Fruit fly (Drosophila melanogaster) whole organism, adult: ENCODE data around the gene CG42823.
A peak's percentile ranks its signal among the peaks of the same experiment; 100 is the strongest.

Source experiments
- CG11617 ChIP-seq: fragments of 200-800 bp; sonication (Bioruptor generic); optimal IDR thresholded peaks from 2 replicates; lab custom pipeline; 2017; ENCODE audit warnings: mild to moderate bottlenecking, missing biosample characterization, missing genetic modification reagents, missing genetic modification characterization
- CG12768 ChIP-seq: fragments of 200-800 bp; sonication (Bioruptor generic); optimal IDR thresholded peaks from 2 replicates; lab custom pipeline; 2017; ENCODE audit warnings: missing biosample characterization, missing genetic modification characterization, mild to moderate bottlenecking, moderate library complexity, missing genetic modification reagents
- CG14711 ChIP-seq: fragments of 200-800 bp; sonication (Bioruptor generic); optimal IDR thresholded peaks from 2 replicates; lab custom pipeline; 2018; ENCODE audit warnings: missing biosample characterization, mild to moderate bottlenecking, missing genetic modification characterization, moderate library complexity
- CG1620 ChIP-seq: fragments of 200-800 bp; sonication (Bioruptor generic); optimal IDR thresholded peaks from 2 replicates; lab custom pipeline; 2016; ENCODE audit warnings: missing biosample characterization, missing genetic modification characterization
- CG33017 ChIP-seq: fragments of 200-800 bp; sonication (Bioruptor generic); optimal IDR thresholded peaks from 2 replicates; lab custom pipeline; 2018; ENCODE audit warnings: missing biosample characterization, mild to moderate bottlenecking, missing genetic modification characterization, moderate library complexity
- CG5204 ChIP-seq: fragments of 200-800 bp; sonication (Bioruptor generic); optimal IDR thresholded peaks from 2 replicates; lab custom pipeline; 2016; ENCODE audit warnings: missing biosample characterization, missing genetic modification characterization
- CG7045 ChIP-seq: fragments of 200-800 bp; sonication (Bioruptor generic); optimal IDR thresholded peaks from 2 replicates; lab custom pipeline; 2017; ENCODE audit warnings: missing biosample characterization, mild to moderate bottlenecking, missing genetic modification characterization
- CG7101 ChIP-seq: fragments of 200-800 bp; sonication (Bioruptor generic); optimal IDR thresholded peaks from 2 replicates; lab custom pipeline; 2018; ENCODE audit warnings: missing biosample characterization, mild to moderate bottlenecking, missing genetic modification characterization, moderate library complexity
- Clk ChIP-seq: fragments of 200-800 bp; sonication (Bioruptor generic); optimal IDR thresholded peaks from 2 replicates; lab custom pipeline; 2017; ENCODE audit warnings: missing biosample characterization, missing genetic modification characterization
- Crg-1 ChIP-seq: fragments of 200-800 bp; sonication (Bioruptor generic); optimal IDR thresholded peaks from 2 replicates; lab custom pipeline; 2016; ENCODE audit warnings: missing biosample characterization, missing genetic modification characterization
- Hr96 ChIP-seq: fragments of 200-800 bp; sonication (Bioruptor generic); optimal IDR thresholded peaks from 2 replicates; lab custom pipeline; 2016; ENCODE audit warnings: missing biosample characterization, missing genetic modification characterization
- Mnt ChIP-seq: fragments of 200-800 bp; sonication (Bioruptor generic); optimal IDR thresholded peaks from 2 replicates; lab custom pipeline; 2016; ENCODE audit warnings: missing biosample characterization, mild to moderate bottlenecking, missing genetic modification characterization
- bab1 ChIP-seq: fragments of 200-800 bp; sonication (Bioruptor generic); optimal IDR thresholded peaks from 3 replicates; lab custom pipeline; 2019; ENCODE audit warnings: missing biosample characterization, mild to moderate bottlenecking, missing genetic modification characterization, moderate library complexity
- cic ChIP-seq: fragments of 200-800 bp; sonication (Bioruptor generic); optimal IDR thresholded peaks from 2 replicates; lab custom pipeline; 2017; ENCODE audit warnings: missing biosample characterization, mild to moderate bottlenecking, missing genetic modification characterization, moderate library complexity
- cnc ChIP-seq, 2 experiments: fragments of >200 bp; optimal IDR thresholded peaks; 2 replicates each; lab custom pipeline; 2017
- kay ChIP-seq: fragments of 200-800 bp; sonication (Bioruptor generic); peaks from one replicate; lab custom pipeline; 2016; ENCODE audit warnings: missing biosample characterization, missing genetic modification characterization, borderline replicate concordance
- ovo ChIP-seq: fragments of 200-800 bp; sonication (Bioruptor generic); optimal IDR thresholded peaks from 2 replicates; lab custom pipeline; 2016; ENCODE audit warnings: missing biosample characterization, missing genetic modification characterization
- pad ChIP-seq: fragments of 200-800 bp; sonication (Bioruptor generic); optimal IDR thresholded peaks from 3 replicates; lab custom pipeline; 2017; ENCODE audit warnings: missing biosample characterization, missing genetic modification characterization, mild to moderate bottlenecking, moderate library complexity, missing genetic modification reagents
- tj ChIP-seq: fragments of 200-800 bp; sonication (Bioruptor generic); optimal IDR thresholded peaks from 3 replicates; lab custom pipeline; 2017; ENCODE audit warnings: missing biosample characterization, mild to moderate bottlenecking, missing genetic modification characterization, moderate library complexity
- toe ChIP-seq: fragments of 200-800 bp; sonication (Bioruptor generic); optimal IDR thresholded peaks from 2 replicates; lab custom pipeline; 2016; ENCODE audit warnings: missing biosample characterization, missing genetic modification characterization

The CG42823 gene

dm6 chr3R:17381916-17382315 lies 23.0 kb downstream of the CG42823 start:
- TF ChIP-seq toe (GFP tag; lab: Kevin White, UChicago) (no peak), tj (GFP tag; lab: Kevin White, UChicago) (peak; percentile 92)

- TF ChIP-seq CG11617 (GFP tag; lab: Kevin White, UChicago) (no peak), CG14711 (tag; lab: Kevin White, UChicago) (no peak), toe (GFP tag; lab: Kevin White, UChicago) (no peak), kay (peak; percentile 56), CG33017 (tag; lab: Kevin White, UChicago) (no peak), Clk (GFP tag; lab: Kevin White, UChicago) (no peak), pad (GFP tag; lab: Kevin White, UChicago) (no peak), CG7101 (no peak), CG1620 (GFP tag; lab: Kevin White, UChicago) (no peak), ovo (GFP tag; lab: Kevin White, UChicago) (no peak), cnc (optimal IDR thresholded peaks at IDR 0.05; lab: Kevin White, UChicago) (no peak), tj (GFP tag; lab: Kevin White, UChicago) (peak; percentile 44), Crg-1 (no peak)
These were observed 25.2 kb downstream of the CG42823 start, which contains the start of gene lute for dm6 chr3R:17379742-17380141. lute (plus strand) TSS chr3R:17379944.

dm6 chr3R:17379051-17379450 lies 25.9 kb downstream of the CG42823 start:
- TF ChIP-seq cic (GFP tag; lab: Kevin White, UChicago) (no peak), Mnt (GFP tag; lab: Kevin White, UChicago) (no peak), CG7101 (no peak), toe (GFP tag; lab: Kevin White, UChicago) (no peak), CG11617 (GFP tag; lab: Kevin White, UChicago) (no peak), kay (no peak), ovo (GFP tag; lab: Kevin White, UChicago) (no peak), bab1 (GFP tag; lab: Kevin White, UChicago) (no peak), cnc (optimal IDR thresholded peaks at IDR 0.05; lab: Kevin White, UChicago) (no peak), Hr96 (GFP tag; lab: Kevin White, UChicago) (no peak), tj (GFP tag; lab: Kevin White, UChicago) (no peak), CG7045 (GFP tag; lab: Kevin White, UChicago) (no peak), CG33017 (tag; lab: Kevin White, UChicago) (no peak)

dm6 chr3R:17377503-17377902 lies 27.4 kb downstream of the CG42823 start:
- no peak for TF ChIP-seq tj (GFP tag; lab: Kevin White, UChicago)
- no peak for TF ChIP-seq Mnt (GFP tag; lab: Kevin White, UChicago)
- TF ChIP-seq CG7045 (GFP tag; lab: Kevin White, UChicago) = no peak
- no peak for TF ChIP-seq CG11617 (GFP tag; lab: Kevin White, UChicago)
- no peak for TF ChIP-seq CG12768
- no peak for TF ChIP-seq ovo (GFP tag; lab: Kevin White, UChicago)
- TF ChIP-seq CG33017 (tag; lab: Kevin White, UChicago) = no peak
- TF ChIP-seq Hr96 (GFP tag; lab: Kevin White, UChicago) = no peak
- TF ChIP-seq CG5204 (GFP tag; lab: Kevin White, UChicago) = no peak
- no peak for TF ChIP-seq Clk (GFP tag; lab: Kevin White, UChicago)
- no peak for TF ChIP-seq Crg-1
- no peak for TF ChIP-seq cic (GFP tag; lab: Kevin White, UChicago)
- TF ChIP-seq CG1620 (GFP tag; lab: Kevin White, UChicago) = no peak

- TF ChIP-seq Crg-1 = no peak
- TF ChIP-seq CG1620 (GFP tag; lab: Kevin White, UChicago) = no peak
- no peak for TF ChIP-seq cic (GFP tag; lab: Kevin White, UChicago)
- TF ChIP-seq pad (GFP tag; lab: Kevin White, UChicago) = no peak
- no peak for TF ChIP-seq ovo (GFP tag; lab: Kevin White, UChicago)
- no peak for TF ChIP-seq Clk (GFP tag; lab: Kevin White, UChicago)
- no peak for TF ChIP-seq cnc (optimal IDR thresholded peaks at IDR 0.05; lab: Kevin White, UChicago)
These were observed 33.8 kb downstream of the CG42823 start for dm6 chr3R:17371094-17371493.

dm6 chr3R:17366023-17366422 lies 38.9 kb downstream of the CG42823 start, which contains the start of gene beat-IIa:
beat-IIa (minus strand) TSS chr3R:17366119.
- no peak for TF ChIP-seq CG12768
- no peak for TF ChIP-seq CG7045 (GFP tag; lab: Kevin White, UChicago)
- no peak for TF ChIP-seq kay
- TF ChIP-seq CG5204 (GFP tag; lab: Kevin White, UChicago) = no peak
- TF ChIP-seq pad (GFP tag; lab: Kevin White, UChicago) = no peak
- TF ChIP-seq toe (GFP tag; lab: Kevin White, UChicago) = no peak
- no peak for TF ChIP-seq Hr96 (GFP tag; lab: Kevin White, UChicago)
- no peak for TF ChIP-seq Crg-1
- no peak for TF ChIP-seq cnc (optimal IDR thresholded peaks at IDR 0.05; lab: Kevin White, UChicago)
- no peak for TF ChIP-seq cic (GFP tag; lab: Kevin White, UChicago)
- no peak for TF ChIP-seq tj (GFP tag; lab: Kevin White, UChicago)
- no peak for TF ChIP-seq CG33017 (tag; lab: Kevin White, UChicago)

dm6 chr3R:17359370-17359769 lies 45.5 kb downstream of the CG42823 start:
- no peak for TF ChIP-seq CG1620 (GFP tag; lab: Kevin White, UChicago)
